Fruit fly (Drosophila melanogaster): Measurements from ENCODE around the gene CG34011.

dm6 chr2L:5728711-5729110, 12.2 kb downstream of the CG34011 start, which contains the start of gene CG14006:
- TF ChIP-seq CG8478 (optimal IDR thresholded peaks at IDR 0.05) (no peak), lola (GFP tag; optimal IDR thresholded peaks at IDR 0.05) (no peak), br (optimal IDR thresholded peaks at IDR 0.05) (no peak), ash1 (GFP tag; optimal IDR thresholded peaks at IDR 0.05) (no peak), Elba2 (GFP tag; optimal IDR thresholded peaks at IDR 0.05) (no peak)
